Worm (Caenorhabditis elegans): ENCODE data around the gene F26A1.1.

ce11 chrIII:4806345-4806744, 44.0 kb upstream of the F26A1.1 start:
- TF ChIP-seq sox-2 (GFP tag; IDR thresholded peaks at IDR 0.05): no peak
- no peak for TF ChIP-seq odd-2 (tag; optimal IDR thresholded peaks at IDR 0.05)
- no peak for TF ChIP-seq ceh-48 (tag; optimal IDR thresholded peaks at IDR 0.05)
- TF ChIP-seq ama-1 (optimal IDR thresholded peaks at IDR 0.05): no peak
- TF ChIP-seq dmd-4 (tag; optimal IDR thresholded peaks at IDR 0.05; ENCODE audit: borderline replicate concordance): no peak
- TF ChIP-seq fkh-10 (GFP tag; optimal IDR thresholded peaks at IDR 0.05): no peak
- TF ChIP-seq pha-4 (tag; optimal IDR thresholded peaks at IDR 0.05): no peak
- TF ChIP-seq ceh-34 (tag; optimal IDR thresholded peaks at IDR 0.05): no peak
- no peak for TF ChIP-seq unc-3 (GFP tag; conservative IDR thresholded peaks at IDR 0.05)
- no peak for TF ChIP-seq unc-3 (tag; optimal IDR thresholded peaks at IDR 0.05)
- TF ChIP-seq unc-86 (tag; optimal IDR thresholded peaks at IDR 0.05): no peak
- no peak for TF ChIP-seq ceh-6 (GFP tag; optimal IDR thresholded peaks at IDR 0.05)
